Worm (Caenorhabditis elegans): ENCODE measurements around the gene rga-5.

ce11 chrIV:13860459-13860858 lies 32.8 kb downstream of the rga-5 start:
- no peak for TF ChIP-seq grh-1 (GFP tag; IDR thresholded peaks at IDR 0.05)
- TF ChIP-seq sup-37 (GFP tag; optimal IDR thresholded peaks at IDR 0.05), result no peak
- no peak for TF ChIP-seq egl-27 (tag; optimal IDR thresholded peaks at IDR 0.05)
- no peak for TF ChIP-seq nhr-12 (tag; optimal IDR thresholded peaks at IDR 0.05)
- TF ChIP-seq ceh-82 (tag; optimal IDR thresholded peaks at IDR 0.05), result no peak
- no peak for TF ChIP-seq elt-3 (tag; optimal IDR thresholded peaks at IDR 0.05)
- no peak for TF ChIP-seq ztf-11 (tag; optimal IDR thresholded peaks at IDR 0.05)

Data from whole organism, L1 larva.